Fruit fly (Drosophila melanogaster) whole organism, embryonic: ENCODE results near the gene CG13896.

ENCODE experiments used
- Aef1 ChIP-seq: fragments of 200-800 bp; sonication (Bioruptor generic); IDR thresholded peaks from 3 replicates; pipeline ENCODE4 v1.3.6; 2022; ENCODE audit warnings: missing biosample characterization, missing genetic modification characterization
- B-H2 ChIP-seq: fragments of 200-800 bp; sonication (Bioruptor generic); optimal IDR thresholded peaks from 2 replicates; lab custom pipeline; 2018; ENCODE audit warnings: missing biosample characterization, mild to moderate bottlenecking, missing genetic modification characterization
- CG11398 ChIP-seq: fragments of 200-800 bp; sonication (Bioruptor generic); optimal IDR thresholded peaks from 2 replicates; lab custom pipeline; 2016; ENCODE audit warnings: missing biosample characterization, missing genetic modification characterization
- CG11723 ChIP-seq: fragments of 200-800 bp; sonication (Bioruptor generic); optimal IDR thresholded peaks from 2 replicates; lab custom pipeline; 2017; ENCODE audit warnings: missing biosample characterization, mild to moderate bottlenecking, missing genetic modification characterization
- CG14710 ChIP-seq: fragments of 200-800 bp; sonication (Bioruptor generic); optimal IDR thresholded peaks from 3 replicates; lab custom pipeline; 2019; ENCODE audit warnings: missing biosample characterization, mild to moderate bottlenecking, missing genetic modification characterization, moderate library complexity
- CG18011 ChIP-seq: fragments of 200-800 bp; sonication (Bioruptor generic); optimal IDR thresholded peaks from 2 replicates; lab custom pipeline; 2017; ENCODE audit warnings: missing biosample characterization, missing genetic modification characterization, mild to moderate bottlenecking, moderate library complexity, missing genotype
- CG2120 ChIP-seq: fragments of 200-800 bp; sonication (Bioruptor generic); optimal IDR thresholded peaks from 3 replicates; lab custom pipeline; 2016; ENCODE audit warnings: missing biosample characterization, missing genetic modification characterization
- CG2678 ChIP-seq: fragments of 200-800 bp; sonication (Bioruptor generic); optimal IDR thresholded peaks from 3 replicates; lab custom pipeline; 2019; ENCODE audit warnings: missing biosample characterization, mild to moderate bottlenecking, missing genetic modification characterization, moderate library complexity
- CG2875 ChIP-seq: fragments of 200-800 bp; sonication (Bioruptor generic); optimal IDR thresholded peaks from 2 replicates; lab custom pipeline; 2017; ENCODE audit warnings: missing biosample characterization, mild to moderate bottlenecking, missing genetic modification characterization, missing genetic modification reagents
- CG2889 ChIP-seq: fragments of 200-800 bp; sonication (Bioruptor generic); IDR thresholded peaks from 3 replicates; pipeline ENCODE4 v1.3.6; 2022; ENCODE audit warnings: missing biosample characterization, missing genetic modification characterization
- CG30431 ChIP-seq: fragments of 200-800 bp; sonication (Bioruptor generic); optimal IDR thresholded peaks from 2 replicates; lab custom pipeline; 2017; ENCODE audit warnings: missing biosample characterization, missing genetic modification characterization
- CG31388 ChIP-seq: fragments of 200-800 bp; sonication (Bioruptor generic); optimal IDR thresholded peaks from 2 replicates; lab custom pipeline; 2016; ENCODE audit warnings: missing biosample characterization, missing genetic modification characterization
- CG34224 ChIP-seq: fragments of 200-800 bp; sonication (Bioruptor generic); IDR thresholded peaks from 3 replicates; pipeline ENCODE4 v1.3.6; 2022; ENCODE audit warnings: missing biosample characterization, missing genetic modification characterization; ENCODE audit not compliant: partially characterized antibody
- CG4282 ChIP-seq: fragments of 200-800 bp; sonication (Bioruptor generic); optimal IDR thresholded peaks from 2 replicates; lab custom pipeline; 2016; ENCODE audit warnings: missing biosample characterization, missing genetic modification characterization
- CG6254 ChIP-seq: fragments of 200-800 bp; sonication (Bioruptor generic); optimal IDR thresholded peaks from 3 replicates; lab custom pipeline; 2017; ENCODE audit warnings: mild to moderate bottlenecking, missing biosample characterization, missing genetic modification reagents, missing genetic modification characterization
- CG8924 ChIP-seq: fragments of 200-800 bp; optimal IDR thresholded peaks from 3 replicates; lab custom pipeline; 2019; ENCODE audit warnings: missing biosample characterization, mild to moderate bottlenecking, missing genetic modification characterization, moderate library complexity
- CG9215 ChIP-seq: fragments of 200-800 bp; sonication (Bioruptor generic); IDR thresholded peaks from 2 replicates; pipeline ENCODE4 v1.3.6; 2022; ENCODE audit warnings: missing biosample characterization, missing genetic modification characterization
- CG9817 ChIP-seq: fragments of 200-800 bp; sonication (Bioruptor generic); optimal IDR thresholded peaks from 2 replicates; lab custom pipeline; 2018; ENCODE audit warnings: missing biosample characterization, mild to moderate bottlenecking, missing genetic modification characterization, moderate library complexity
- Dref ChIP-seq: fragments of 200-800 bp; sonication (Bioruptor generic); IDR thresholded peaks from 2 replicates; pipeline ENCODE4 v1.3.6; 2022; ENCODE audit warnings: missing biosample characterization, missing genetic modification characterization
- HLH3B ChIP-seq: fragments of 200-800 bp; sonication (Bioruptor generic); IDR thresholded peaks from 2 replicates; pipeline ENCODE4 v1.3.6; 2022; ENCODE audit warnings: missing biosample characterization, missing genetic modification characterization
- Hr3 ChIP-seq: fragments of 200-800 bp; sonication (Bioruptor generic); optimal IDR thresholded peaks from 3 replicates; lab custom pipeline; 2016; ENCODE audit warnings: missing biosample characterization, missing genetic modification characterization
- Hr51 ChIP-seq, 2 experiments: fragments of 200-800 bp; sonication (Bioruptor generic); optimal IDR thresholded peaks; 2 replicates in 1 of 2; 3 replicates in 1 of 2; lab custom pipeline; 2016 to 2018; ENCODE audit warnings: missing biosample characterization in 2 of 2, missing genetic modification characterization in 2 of 2, mild to moderate bottlenecking in 1 of 2, moderate library complexity in 1 of 2
- Kr ChIP-seq: fragments of 200-800 bp; sonication (Bioruptor generic); optimal IDR thresholded peaks from 2 replicates; lab custom pipeline; 2017; ENCODE audit warnings: missing biosample characterization, mild to moderate bottlenecking, missing genetic modification characterization
- Max ChIP-seq: fragments of 200-800 bp; sonication (Bioruptor generic); optimal IDR thresholded peaks from 2 replicates; lab custom pipeline; 2016; ENCODE audit warnings: missing biosample characterization, mild to moderate bottlenecking, missing genetic modification characterization
- Scr ChIP-seq: fragments of 200-800 bp; sonication (Bioruptor generic); IDR thresholded peaks from 2 replicates; pipeline ENCODE4 v1.3.6; 2022; ENCODE audit warnings: missing biosample characterization, missing genetic modification characterization; ENCODE audit not compliant: partially characterized antibody
- Taf1 ChIP-seq: fragments of 200-800 bp; sonication (Bioruptor generic); IDR thresholded peaks from 2 replicates; pipeline ENCODE4 v1.3.6; 2022; ENCODE audit warnings: missing biosample characterization, missing genetic modification characterization
- ara ChIP-seq: fragments of 200-800 bp; sonication (Bioruptor generic); IDR thresholded peaks from 2 replicates; pipeline ENCODE4 v1.3.6; 2022; ENCODE audit warnings: missing biosample characterization, missing genetic modification characterization
- ato ChIP-seq: fragments of 200-800 bp; sonication (Bioruptor generic); IDR thresholded peaks from 2 replicates; pipeline ENCODE4 v1.3.6; 2022; ENCODE audit warnings: missing biosample characterization, missing genetic modification characterization; ENCODE audit not compliant: partially characterized antibody
- btn ChIP-seq: fragments of 200-800 bp; sonication (Bioruptor generic); optimal IDR thresholded peaks from 2 replicates; lab custom pipeline; 2016; ENCODE audit warnings: missing biosample characterization, missing genetic modification characterization
- caup ChIP-seq: fragments of 200-800 bp; sonication (Bioruptor generic); optimal IDR thresholded peaks from 3 replicates; lab custom pipeline; 2017; ENCODE audit warnings: missing biosample characterization, mild to moderate bottlenecking, missing genetic modification characterization, moderate library complexity; ENCODE audit not compliant: severe bottlenecking
- dati ChIP-seq: fragments of 200-800 bp; sonication (Bioruptor generic); IDR thresholded peaks from 2 replicates; pipeline ENCODE4 v1.3.6; 2022; ENCODE audit warnings: missing biosample characterization, missing genetic modification characterization
- h ChIP-seq: fragments of >200 bp; optimal IDR thresholded peaks from 2 replicates; lab custom pipeline; 2017
- ind ChIP-seq: fragments of 200-800 bp; sonication (Bioruptor generic); optimal IDR thresholded peaks from 3 replicates; lab custom pipeline; 2016; ENCODE audit warnings: missing biosample characterization, missing genetic modification characterization
- jumu ChIP-seq: fragments of 200-800 bp; sonication (Bioruptor generic); optimal IDR thresholded peaks from 3 replicates; lab custom pipeline; 2016; ENCODE audit warnings: missing biosample characterization, missing genetic modification characterization
- lilli ChIP-seq: fragments of 200-800 bp; sonication (Bioruptor generic); optimal IDR thresholded peaks from 3 replicates; lab custom pipeline; 2016; ENCODE audit warnings: missing biosample characterization, missing genetic modification characterization
- luna ChIP-seq: fragments of 200-800 bp; sonication (Bioruptor generic); optimal IDR thresholded peaks from 2 replicates; lab custom pipeline; 2016; ENCODE audit warnings: missing biosample characterization, missing genetic modification characterization
- pb ChIP-seq: fragments of 200-800 bp; sonication (Bioruptor generic); optimal IDR thresholded peaks from 3 replicates; lab custom pipeline; 2016; ENCODE audit warnings: missing biosample characterization, missing genetic modification characterization
- pho ChIP-seq: fragments of 200-800 bp; sonication (Bioruptor generic); optimal IDR thresholded peaks from 2 replicates; lab custom pipeline; 2016; ENCODE audit warnings: missing biosample characterization, missing genetic modification characterization
- psq ChIP-seq: fragments of 200-800 bp; sonication (Bioruptor generic); optimal IDR thresholded peaks from 2 replicates; lab custom pipeline; 2017; ENCODE audit warnings: missing biosample characterization, missing genetic modification characterization
- repo ChIP-seq: fragments of 200-800 bp; sonication (Bioruptor generic); optimal IDR thresholded peaks from 2 replicates; lab custom pipeline; 2016; ENCODE audit warnings: missing biosample characterization, missing genetic modification characterization
- row ChIP-seq: fragments of 200-800 bp; sonication (Bioruptor generic); IDR thresholded peaks from 3 replicates; pipeline ENCODE4 v1.3.6; 2022; ENCODE audit warnings: missing biosample characterization, missing genetic modification characterization
- schlank ChIP-seq: fragments of 200-800 bp; sonication (Bioruptor generic); optimal IDR thresholded peaks from 2 replicates; lab custom pipeline; 2018; ENCODE audit warnings: missing biosample characterization, mild to moderate bottlenecking, missing genetic modification characterization
- scrt ChIP-seq: fragments of 200-800 bp; sonication (Bioruptor generic); optimal IDR thresholded peaks from 2 replicates; lab custom pipeline; 2018; ENCODE audit warnings: missing biosample characterization, mild to moderate bottlenecking, missing genetic modification characterization, moderate library complexity
- sima ChIP-seq: fragments of 200-800 bp; sonication (Bioruptor generic); optimal IDR thresholded peaks from 2 replicates; lab custom pipeline; 2016; ENCODE audit warnings: missing biosample characterization, missing genetic modification characterization
- sqz ChIP-seq: fragments of 200-800 bp; sonication (Bioruptor generic); optimal IDR thresholded peaks from 3 replicates; lab custom pipeline; 2018; ENCODE audit warnings: missing biosample characterization, mild to moderate bottlenecking, missing genetic modification characterization
- trem ChIP-seq: fragments of 200-800 bp; optimal IDR thresholded peaks from 3 replicates; lab custom pipeline; 2019; ENCODE audit warnings: missing biosample characterization, mild to moderate bottlenecking, missing genetic modification characterization, moderate library complexity
- vnd ChIP-seq: fragments of 200-800 bp; sonication (Bioruptor generic); IDR thresholded peaks from 3 replicates; pipeline ENCODE4 v1.3.6; 2022; ENCODE audit warnings: missing biosample characterization, missing genetic modification characterization; ENCODE audit not compliant: partially characterized antibody
- zen2 ChIP-seq: fragments of 200-800 bp; sonication (Bioruptor generic); IDR thresholded peaks from 3 replicates; pipeline ENCODE4 v1.3.6; 2022; ENCODE audit warnings: missing biosample characterization, missing genetic modification characterization; ENCODE audit not compliant: partially characterized antibody
- zfh2 ChIP-seq: fragments of 200-800 bp; sonication (Bioruptor generic); optimal IDR thresholded peaks from 2 replicates; lab custom pipeline; 2016; ENCODE audit warnings: missing biosample characterization, missing genetic modification characterization

The CG13896 gene

dm6 chr3L:724518-725341 is 13.1 kb upstream of the CG13896 start (continued):
- TF ChIP-seq schlank (tag; lab: Kevin White, UChicago): peak; percentile 34
- peak; percentile 69 for TF ChIP-seq scrt (GFP tag; lab: Kevin White, UChicago)
- peak; percentile 86 for TF ChIP-seq lilli (GFP tag; lab: Kevin White, UChicago)
- no peak for TF ChIP-seq B-H2 (GFP tag; lab: Kevin White, UChicago)
- TF ChIP-seq Aef1 (GFP tag; lab: Robert Waterston, UW): peak; percentile 79
- peak; percentile 78 for TF ChIP-seq ind
- TF ChIP-seq vnd (GFP tag; lab: Robert Waterston, UW): 0 out of 3 replicates have a peak, but pooled peaks have one; percentile 34
- peak; percentile 90 for TF ChIP-seq CG4282 (GFP tag; lab: Kevin White, UChicago)
- TF ChIP-seq Scr: no peak
- peak; percentile 91 for TF ChIP-seq HLH3B
- TF ChIP-seq CG9817 (tag; lab: Kevin White, UChicago): peak; percentile 71
- peak; percentile 90 for TF ChIP-seq CG2678 (tag; lab: Kevin White, UChicago)
- TF ChIP-seq CG2120 (GFP tag; lab: Kevin White, UChicago): peak; percentile 49
- TF ChIP-seq luna (GFP tag; lab: Kevin White, UChicago): peak; percentile 5
- TF ChIP-seq ara: peak; percentile 99
- TF ChIP-seq CG11723 (GFP tag; lab: Kevin White, UChicago): peak; percentile 85
- TF ChIP-seq CG30431 (GFP tag; lab: Kevin White, UChicago): peak; percentile 91
- peak; percentile 97 for TF ChIP-seq Kr (GFP tag; lab: Kevin White, UChicago)
- TF ChIP-seq CG18011: peak; percentile 46
- peak; percentile 94 for TF ChIP-seq jumu (GFP tag; lab: Kevin White, UChicago)
- TF ChIP-seq Hr3 (GFP tag; lab: Kevin White, UChicago): peak; percentile 88
- TF ChIP-seq CG6254 (GFP tag; lab: Kevin White, UChicago): peak; percentile 95
- TF ChIP-seq pb (GFP tag; lab: Kevin White, UChicago): peak; percentile 75
- TF ChIP-seq caup: peak; percentile 62
- peak; percentile 51 for TF ChIP-seq pho (GFP tag; lab: Kevin White, UChicago)
- TF ChIP-seq CG9215 (GFP tag; lab: Robert Waterston, UW): peak; percentile 69
- no peak for TF ChIP-seq CG34224
- peak; percentile 94 for TF ChIP-seq trem (tag; lab: Kevin White, UChicago)
- TF ChIP-seq CG11398 (GFP tag; lab: Kevin White, UChicago): peak; percentile 92
- peak; percentile 78 to 90 for TF ChIP-seq Hr51 (GFP tag; optimal IDR thresholded peaks at IDR 0.05; lab: Kevin White, UChicago)
- peak; percentile 41 for TF ChIP-seq zfh2 (GFP tag; lab: Kevin White, UChicago)
- peak; percentile 93 for TF ChIP-seq btn (GFP tag; lab: Kevin White, UChicago)
- no peak; the same call in 1 of the 2 replicates for TF ChIP-seq Taf1
- peak; percentile 76 for TF ChIP-seq psq (GFP tag; lab: Kevin White, UChicago)
- TF ChIP-seq zen2: no peak
- TF ChIP-seq dati (GFP tag; lab: Robert Waterston, UW): peak; percentile 90
- TF ChIP-seq ato: no peak
- TF ChIP-seq Dref (GFP tag; lab: Robert Waterston, UW): no peak
- TF ChIP-seq CG2875 (GFP tag; lab: Kevin White, UChicago): peak; percentile 98
- TF ChIP-seq h (lab: Kevin White, UChicago): no peak
- peak; percentile 90 for TF ChIP-seq repo (GFP tag; lab: Kevin White, UChicago)
- TF ChIP-seq CG14710 (tag; lab: Kevin White, UChicago): peak; percentile 97
- TF ChIP-seq sima (GFP tag; lab: Kevin White, UChicago): peak; percentile 73
- peak; percentile 90 for TF ChIP-seq row (GFP tag; lab: Robert Waterston, UW)
- peak; percentile 92 for TF ChIP-seq sqz
- TF ChIP-seq CG8924 (tag; lab: Kevin White, UChicago): peak; percentile 95
- TF ChIP-seq CG31388 (GFP tag; lab: Kevin White, UChicago): peak; percentile 86
- peak; percentile 94 for TF ChIP-seq Max
- peak; percentile 83; the same call in 2 of the 3 replicates for TF ChIP-seq CG2889 (GFP tag; lab: Robert Waterston, UW)
